Worm (Caenorhabditis elegans) whole organism, late embryonic: ENCODE measurements around the gene nhr-31.

ENCODE experiments used
- elt-2 ChIP-seq: sonication (generic microtip); optimal IDR thresholded peaks from 2 replicates; lab custom pipeline; 2016; ENCODE audit warnings: missing genetic modification reagents, missing genetic modification characterization, missing compliant biosample characterization
- nhr-11 ChIP-seq: fragments of 150-350 bp; optimal IDR thresholded peaks from 2 replicates; lab custom pipeline; 2014; ENCODE audit warnings: missing biosample characterization, missing genetic modification characterization
- pha-4 ChIP-seq: fragments of 150-350 bp; optimal IDR thresholded peaks from 2 replicates; lab custom pipeline; 2018; ENCODE audit warnings: missing biosample characterization, missing genetic modification reagents, missing genetic modification characterization
- sdc-2 ChIP-seq: sonication (generic microtip); optimal IDR thresholded peaks from 2 replicates; lab custom pipeline; 2016; ENCODE audit warnings: missing genotype, missing genetic modification characterization, missing compliant biosample characterization
- unc-55 ChIP-seq: sonication (generic microtip); optimal IDR thresholded peaks from 2 replicates; lab custom pipeline; 2017; ENCODE audit warnings: missing biosample characterization, missing genetic modification reagents, missing genetic modification characterization

ce11 chrIV:7976210-7976609 lies 53.1 kb downstream of the nhr-31 start, which contains the start of gene F57H12.6:
- TF ChIP-seq unc-55 (GFP tag; lab: Kevin White, UChicago), result no peak
- no peak for TF ChIP-seq pha-4 (tag; lab: Kevin White, UChicago)
- TF ChIP-seq sdc-2 (tag; lab: Kevin White, UChicago), result no peak
- no peak for TF ChIP-seq nhr-11
- TF ChIP-seq elt-2, result no peak
